Worm (Caenorhabditis elegans): ENCODE results near the gene hrde-1.
A peak's percentile ranks its signal among the peaks of the same experiment; 100 is the strongest.

The hrde-1 gene

ce11 chrIII:4204072-4204471 lies 28.1 kb upstream of the hrde-1 start, which contains the start of the genes pelo-1 and R74.7:
Gene pelo-1, minus strand, starts transcription at chrIII:4204222.
Gene R74.7, plus strand, starts transcription at chrIII:4204429.
- TF ChIP-seq lin-14 (GFP tag; optimal IDR thresholded peaks at IDR 0.05) (peak; percentile 36), nhr-11 (tag; optimal IDR thresholded peaks at IDR 0.05) (no peak), efl-3 (GFP tag; optimal IDR thresholded peaks at IDR 0.05) (no peak), nhr-12 (tag; optimal IDR thresholded peaks at IDR 0.05) (no peak), irx-1 (tag; optimal IDR thresholded peaks at IDR 0.05) (no peak), hlh-17 (GFP tag; optimal IDR thresholded peaks at IDR 0.05; ENCODE audit: borderline replicate concordance) (no peak), C34B4.2 (tag; optimal IDR thresholded peaks at IDR 0.05) (no peak), nhr-28 (tag; optimal IDR thresholded peaks at IDR 0.05) (no peak), ama-1 (optimal IDR thresholded peaks at IDR 0.05) (no peak), elt-2 (tag; optimal IDR thresholded peaks at IDR 0.05) (no peak), nhr-85 (tag) (no peak), pag-3 (tag; optimal IDR thresholded peaks at IDR 0.05; ENCODE audit: borderline replicate concordance, insufficient read depth) (no peak), hlh-4 (tag; optimal IDR thresholded peaks at IDR 0.05) (no peak), snu-23 (GFP tag; optimal IDR thresholded peaks at IDR 0.05) (peak; percentile 18), C04F5.9 (tag; optimal IDR thresholded peaks at IDR 0.05) (no peak), zip-4 (GFP tag; optimal IDR thresholded peaks at IDR 0.05) (peak; percentile 82), mdl-1 (tag; optimal IDR thresholded peaks at IDR 0.05) (no peak), sup-37 (GFP tag; optimal IDR thresholded peaks at IDR 0.05) (no peak), hpl-2 (GFP tag; optimal IDR thresholded peaks at IDR 0.05) (no peak), unc-130 (tag; optimal IDR thresholded peaks at IDR 0.05) (no peak), egl-13 (tag; optimal IDR thresholded peaks at IDR 0.05) (no peak), dsc-1 (tag; optimal IDR thresholded peaks at IDR 0.05) (no peak), xbp-1 (tag; optimal IDR thresholded peaks at IDR 0.05) (no peak), jun-1 (tag; optimal IDR thresholded peaks at IDR 0.05) (no peak), tlp-1 (tag; optimal IDR thresholded peaks at IDR 0.05) (no peak), egl-27 (tag; optimal IDR thresholded peaks at IDR 0.05) (no peak), tbx-2 (tag; optimal IDR thresholded peaks at IDR 0.05) (no peak), nhr-90 (tag; optimal IDR thresholded peaks at IDR 0.05; ENCODE audit: poor library complexity) (no peak), fos-1 (tag; optimal IDR thresholded peaks at IDR 0.05) (no peak), pqm-1 (tag; optimal IDR thresholded peaks at IDR 0.05) (no peak), fkh-8 (tag; optimal IDR thresholded peaks at IDR 0.05) (peak; percentile 36), sox-4 (tag; optimal IDR thresholded peaks at IDR 0.05) (no peak), unc-86 (tag; optimal IDR thresholded peaks at IDR 0.05) (no peak), skn-1 (tag; optimal IDR thresholded peaks at IDR 0.05) (peak; percentile 79), fkh-4 (tag; optimal IDR thresholded peaks at IDR 0.05; ENCODE audit: borderline replicate concordance) (no peak), zag-1 (tag; optimal IDR thresholded peaks at IDR 0.05) (no peak), lin-13 (GFP tag; optimal IDR thresholded peaks at IDR 0.05) (no peak), nhr-47 (tag; optimal IDR thresholded peaks at IDR 0.05) (peak; percentile 38), lin-15B (tag; optimal IDR thresholded peaks at IDR 0.05) (peak; percentile 21), aly-2 (tag; optimal IDR thresholded peaks at IDR 0.05) (no peak), nhr-19 (GFP tag; conservative IDR thresholded peaks at IDR 0.05) (no peak), ceh-88 (GFP tag; IDR thresholded peaks at IDR 0.05) (no peak), sptf-1 (tag; optimal IDR thresholded peaks at IDR 0.05) (no peak), ztf-11 (tag; optimal IDR thresholded peaks at IDR 0.05) (no peak), ceh-90 (tag; optimal IDR thresholded peaks at IDR 0.05) (no peak), unc-62 (GFP tag; optimal IDR thresholded peaks at IDR 0.05) (no peak), lin-39 (tag; optimal IDR thresholded peaks at IDR 0.05) (peak; percentile 8), unc-98 (GFP tag; IDR thresholded peaks at IDR 0.05) (no peak), nhr-84 (tag; optimal IDR thresholded peaks at IDR 0.05) (no peak), lin-35 (GFP tag; optimal IDR thresholded peaks at IDR 0.05) (peak in 1 of 2 experiments; percentile 47), nhr-237 (tag; optimal IDR thresholded peaks at IDR 0.05) (no peak), ceh-82 (tag; optimal IDR thresholded peaks at IDR 0.05) (peak in 2 of 3 experiments; percentile 11 to 38), vab-15 (tag; optimal IDR thresholded peaks at IDR 0.05) (no peak), ceh-8 (GFP tag; optimal IDR thresholded peaks at IDR 0.05) (no peak)

Data from whole organism, L1 larva.